Fruit fly (Drosophila melanogaster) whole organism, embryonic: ENCODE measurements around the gene borr.

Experiments used
- CG11504 ChIP-seq: fragments of 200-800 bp; sonication (Bioruptor generic); optimal IDR thresholded peaks from 3 replicates; lab custom pipeline; 2019; ENCODE audit warnings: missing biosample characterization, mild to moderate bottlenecking, missing genetic modification characterization, moderate library complexity
- HLH4C ChIP-seq: fragments of 200-800 bp; sonication (Bioruptor generic); IDR thresholded peaks from 3 replicates; pipeline ENCODE4 v1.3.6; 2022; ENCODE audit warnings: missing biosample characterization, missing genetic modification characterization; ENCODE audit not compliant: partially characterized antibody
- chinmo ChIP-seq: fragments of 200-800 bp; sonication (Bioruptor generic); IDR thresholded peaks from 4 replicates; pipeline ENCODE4 v1.3.6; 2022; ENCODE audit warnings: missing biosample characterization, missing genetic modification characterization; ENCODE audit not compliant: partially characterized antibody
- dysf ChIP-seq: fragments of 200-800 bp; sonication (Bioruptor generic); IDR thresholded peaks from 3 replicates; pipeline ENCODE4 v1.3.6; 2022; ENCODE audit warnings: missing biosample characterization, missing genetic modification characterization
- fd102C ChIP-seq: fragments of 200-800 bp; sonication (Bioruptor generic); optimal IDR thresholded peaks from 2 replicates; lab custom pipeline; 2018; ENCODE audit warnings: missing biosample characterization, mild to moderate bottlenecking, missing genetic modification characterization, moderate library complexity
- fd3F ChIP-seq: fragments of 200-800 bp; sonication (Bioruptor generic); optimal IDR thresholded peaks from 2 replicates; lab custom pipeline; 2018; ENCODE audit warnings: missing biosample characterization, mild to moderate bottlenecking, missing genetic modification characterization, moderate library complexity
- grn ChIP-seq: fragments of 200-800 bp; sonication (Bioruptor generic); optimal IDR thresholded peaks from 3 replicates; lab custom pipeline; 2017; ENCODE audit warnings: missing biosample characterization, missing genetic modification characterization

- TF ChIP-seq chinmo (GFP tag; lab: Robert Waterston, UW) (peak; percentile 87; the same call in 2 of the 4 replicates), fd102C (no peak), fd3F (GFP tag; lab: Kevin White, UChicago) (no peak), grn (GFP tag; lab: Kevin White, UChicago) (peak; percentile 19), HLH4C (GFP tag; lab: Robert Waterston, UW) (no peak), CG11504 (tag; lab: Kevin White, UChicago) (no peak), dysf (GFP tag; lab: Robert Waterston, UW) (no peak; the same call in 2 of the 3 replicates)
Measured at dm6 chr2L:9205133-9205615, 47.7 kb downstream of the borr start.
